Worm (Caenorhabditis elegans) whole organism, dauer: ENCODE data around the gene Y39A3CL.7.

Source experiments
- unc-62 ChIP-seq: sonication (generic microtip); optimal IDR thresholded peaks from 2 replicates; lab custom pipeline; 2017; ENCODE audit warnings: missing biosample characterization, missing genetic modification reagents, missing genetic modification characterization

Gene Y39A3CL.7

ce11 chrIII:1831104-1831503 is 6.4 kb downstream of the Y39A3CL.7 start:
- TF ChIP-seq unc-62 (GFP tag; lab: Kevin White, UChicago): no peak

- TF ChIP-seq unc-62 (GFP tag; lab: Kevin White, UChicago): no peak
These were observed 7.7 kb downstream of the Y39A3CL.7 start for ce11 chrIII:1832453-1832852.

- no peak for TF ChIP-seq unc-62 (GFP tag; lab: Kevin White, UChicago)
These were observed 9.4 kb downstream of the Y39A3CL.7 start, which contains the start of gene rexd-1 for ce11 chrIII:1833984-1834563. rexd-1 (plus strand) TSS chrIII:1834513.

- no peak for TF ChIP-seq unc-62 (GFP tag; lab: Kevin White, UChicago)
These were observed 24.0 kb downstream of the Y39A3CL.7 start, which contains the start of gene pqn-82 for ce11 chrIII:1848747-1849146. pqn-82 (plus strand) TSS chrIII:1849047.

ce11 chrIII:1852126-1852717 is 27.5 kb downstream of the Y39A3CL.7 start:
- no peak for TF ChIP-seq unc-62 (GFP tag; lab: Kevin White, UChicago)

- no peak for TF ChIP-seq unc-62 (GFP tag; lab: Kevin White, UChicago)
These were observed 29.2 kb downstream of the Y39A3CL.7 start for ce11 chrIII:1853944-1854343.

- no peak for TF ChIP-seq unc-62 (GFP tag; lab: Kevin White, UChicago)
These were observed 30.4 kb downstream of the Y39A3CL.7 start, which contains the start of gene hlh-33 for ce11 chrIII:1855092-1855491. hlh-33 (plus strand) TSS chrIII:1855392.

ce11 chrIII:1856175-1856574 is 31.5 kb downstream of the Y39A3CL.7 start:
- no peak for TF ChIP-seq unc-62 (GFP tag; lab: Kevin White, UChicago)

- TF ChIP-seq unc-62 (GFP tag; lab: Kevin White, UChicago): no peak
These were observed 32.0 kb downstream of the Y39A3CL.7 start for ce11 chrIII:1856679-1857078.

ce11 chrIII:1859532-1859931 is 34.8 kb downstream of the Y39A3CL.7 start, which contains the start of gene ddp-1:
ddp-1 (plus strand) TSS chrIII:1859888.
- TF ChIP-seq unc-62 (GFP tag; lab: Kevin White, UChicago): no peak

ce11 chrIII:1860129-1860528 is 35.4 kb downstream of the Y39A3CL.7 start, which contains the start of gene ttc-7:
ttc-7 (plus strand) TSS chrIII:1860429.
- no peak for TF ChIP-seq unc-62 (GFP tag; lab: Kevin White, UChicago)

ce11 chrIII:1876267-1876865 is 51.6 kb downstream of the Y39A3CL.7 start:
- no peak for TF ChIP-seq unc-62 (GFP tag; lab: Kevin White, UChicago)

ce11 chrIII:1877189-1877588 is 52.5 kb downstream of the Y39A3CL.7 start:
- TF ChIP-seq unc-62 (GFP tag; lab: Kevin White, UChicago): no peak

ce11 chrIII:1878065-1878464 is 53.3 kb downstream of the Y39A3CL.7 start, which contains the start of gene smi-1:
smi-1 (plus strand) TSS chrIII:1878365.
- no peak for TF ChIP-seq unc-62 (GFP tag; lab: Kevin White, UChicago)

- TF ChIP-seq unc-62 (GFP tag; lab: Kevin White, UChicago): no peak
These were observed 54.2 kb downstream of the Y39A3CL.7 start for ce11 chrIII:1878918-1879317.

- TF ChIP-seq unc-62 (GFP tag; lab: Kevin White, UChicago): no peak
These were observed 55.5 kb downstream of the Y39A3CL.7 start for ce11 chrIII:1880221-1880620.
